Fruit fly (Drosophila melanogaster): ENCODE measurements around the gene RpS19b.

RpS19b gene

dm6 chr3R:23902557-23902956, 30.8 kb downstream of the RpS19b start (continued):
- TF ChIP-seq CG17361 (GFP tag; IDR thresholded peaks at IDR 0.05) (no peak), bowl (GFP tag; IDR thresholded peaks at IDR 0.05) (no peak), Fer1 (GFP tag; optimal IDR thresholded peaks at IDR 0.05) (no peak)

DNA sequence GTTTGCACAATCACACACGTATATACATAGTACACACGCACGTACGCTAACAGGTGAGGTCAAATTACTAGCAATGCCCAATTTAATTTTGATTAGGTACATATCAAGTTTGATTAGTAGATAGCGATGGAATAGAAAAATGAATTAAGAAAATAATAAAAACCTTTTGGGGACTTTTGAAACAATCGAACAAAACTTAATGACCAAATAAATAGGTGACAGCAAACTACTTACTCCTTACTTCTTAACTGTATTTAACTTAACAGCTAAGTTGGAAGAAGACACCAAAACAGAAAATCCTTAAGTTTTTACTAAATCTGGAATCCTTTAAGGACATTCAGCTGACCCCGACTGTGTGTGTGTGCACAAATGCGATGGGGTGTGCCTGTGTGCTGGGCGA, 31.3 kb downstream of the RpS19b start:
- TF ChIP-seq H2.0 (GFP tag; IDR thresholded peaks at IDR 0.05) (no peak), Drgx (GFP tag; IDR thresholded peaks at IDR 0.05) (0 out of 2 replicates have a peak, but pooled peaks have one; percentile 12)

DNA sequence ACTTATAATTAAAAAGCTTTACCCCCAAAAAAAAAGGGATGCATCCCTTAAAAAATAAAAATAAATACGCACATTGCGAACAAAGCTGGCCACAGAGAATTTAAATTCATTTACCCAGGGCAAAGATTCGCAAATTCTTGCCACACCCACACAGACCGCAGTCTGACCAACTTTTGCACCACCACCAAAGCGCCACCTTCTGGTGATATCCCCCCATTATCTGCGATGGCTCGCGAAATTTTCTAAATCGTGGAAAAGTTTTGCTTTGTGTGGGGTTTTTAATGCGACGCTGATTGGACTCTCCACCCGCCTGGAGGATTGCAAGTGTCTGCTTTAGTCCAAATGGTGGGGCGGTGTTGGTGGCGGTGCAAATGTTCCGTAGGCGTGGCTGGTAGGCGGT, 33.2 kb downstream of the RpS19b start:
- no peak for TF ChIP-seq dati (GFP tag; IDR thresholded peaks at IDR 0.05)
- TF ChIP-seq Gug (GFP tag; IDR thresholded peaks at IDR 0.05) = no peak
- TF ChIP-seq CG10979 (tag; optimal IDR thresholded peaks at IDR 0.05) = peak; percentile 60
- no peak for TF ChIP-seq CG11247 (GFP tag; IDR thresholded peaks at IDR 0.05)
- TF ChIP-seq cwo (GFP tag; optimal IDR thresholded peaks at IDR 0.05) = no peak
- peak; percentile 81 for TF ChIP-seq CTCF (GFP tag; optimal IDR thresholded peaks at IDR 0.05)
- TF ChIP-seq disco-r (GFP tag; optimal IDR thresholded peaks at IDR 0.05) = no peak

dm6 chr3R:23893460-23893859, 39.9 kb downstream of the RpS19b start, which contains the start of gene tbrd-1:
Gene tbrd-1 (minus strand): TSS chr3R:23893560.
- no peak for TF ChIP-seq pnt (GFP tag; optimal IDR thresholded peaks at IDR 0.05)
- no peak for TF ChIP-seq CG33213 (GFP tag; optimal IDR thresholded peaks at IDR 0.05)
- no peak for TF ChIP-seq trem (tag; optimal IDR thresholded peaks at IDR 0.05)
- no peak for TF ChIP-seq sisA (GFP tag; IDR thresholded peaks at IDR 0.05)
- no peak for TF ChIP-seq CG11398 (GFP tag; optimal IDR thresholded peaks at IDR 0.05)
- TF ChIP-seq dmrt11E (tag; optimal IDR thresholded peaks at IDR 0.05) = no peak
- TF ChIP-seq Sry-β (GFP tag; optimal IDR thresholded peaks at IDR 0.05) = no peak
- no peak for TF ChIP-seq emc (GFP tag; optimal IDR thresholded peaks at IDR 0.05)
- no peak for TF ChIP-seq CG43689 (GFP tag; IDR thresholded peaks at IDR 0.05)
- no peak for TF ChIP-seq bab2 (GFP tag; optimal IDR thresholded peaks at IDR 0.05)
- TF ChIP-seq CG13424 (tag; optimal IDR thresholded peaks at IDR 0.05) = no peak
- no peak for TF ChIP-seq gfzf (GFP tag; optimal IDR thresholded peaks at IDR 0.05)
- no peak for TF ChIP-seq trh (GFP tag; optimal IDR thresholded peaks at IDR 0.05)
- TF ChIP-seq CG3838 (GFP tag; optimal IDR thresholded peaks at IDR 0.05) = no peak
- TF ChIP-seq gce (GFP tag; IDR thresholded peaks at IDR 0.05) = no peak
- no peak for TF ChIP-seq ac (GFP tag; optimal IDR thresholded peaks at IDR 0.05)
- no peak for TF ChIP-seq zfh2 (GFP tag; optimal IDR thresholded peaks at IDR 0.05)

DNA sequence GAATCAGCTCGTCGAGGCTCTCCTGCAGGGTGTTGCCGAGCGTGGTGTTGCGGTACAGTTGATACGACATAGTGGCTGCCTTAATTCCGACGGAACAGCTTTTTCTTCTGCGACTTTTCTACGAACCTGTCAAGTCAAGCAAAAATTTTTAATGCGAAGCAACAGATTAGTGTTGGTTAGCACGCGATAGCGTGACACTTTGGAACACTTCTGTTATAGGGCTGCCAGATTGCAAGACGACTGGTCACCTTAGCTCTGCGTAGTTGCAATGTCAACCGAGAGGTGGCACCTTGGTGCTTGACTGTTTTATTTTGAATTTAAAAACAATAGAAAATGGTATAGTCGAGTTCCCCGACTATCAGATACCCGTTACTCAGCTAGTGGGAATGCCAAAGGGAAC, 42.4 kb downstream of the RpS19b start, which contains the start of gene TfIIA-S:
TSS of gene TfIIA-S (minus strand) at position 175 of the 400 bp plus-strand sequence.
- TF ChIP-seq CG18619 (GFP tag; optimal IDR thresholded peaks at IDR 0.05) (peak; percentile 70), salm (tag; optimal IDR thresholded peaks at IDR 0.05) (no peak), oc (tag; optimal IDR thresholded peaks at IDR 0.05) (peak; percentile 43), ind (GFP tag; optimal IDR thresholded peaks at IDR 0.05) (peak; percentile 79), gfzf (GFP tag; optimal IDR thresholded peaks at IDR 0.05) (peak; percentile 67), grau (tag; optimal IDR thresholded peaks at IDR 0.05) (peak; percentile 63), Spps (tag; optimal IDR thresholded peaks at IDR 0.05) (no peak), CG1233 (GFP tag; optimal IDR thresholded peaks at IDR 0.05) (peak; percentile 55), CG17328 (GFP tag; IDR thresholded peaks at IDR 0.05) (no peak), pb (GFP tag; optimal IDR thresholded peaks at IDR 0.05) (peak; percentile 79), lilli (GFP tag; optimal IDR thresholded peaks at IDR 0.05) (peak; percentile 89), E2f1 (GFP tag; IDR thresholded peaks at IDR 0.05) (no peak), pfk (GFP tag; optimal IDR thresholded peaks at IDR 0.05) (peak; percentile 2), otp (GFP tag; IDR thresholded peaks at IDR 0.05) (no peak), her (GFP tag; optimal IDR thresholded peaks at IDR 0.05) (peak; percentile 86), ken (GFP tag; IDR thresholded peaks at IDR 0.05) (no peak), CG12219 (GFP tag; optimal IDR thresholded peaks at IDR 0.05) (no peak), Bgb (GFP tag; IDR thresholded peaks at IDR 0.05; ENCODE audit: partially characterized antibody) (no peak), CG12155 (GFP tag; optimal IDR thresholded peaks at IDR 0.05) (peak; percentile 84), tio (GFP tag; optimal IDR thresholded peaks at IDR 0.05) (no peak)
